Fruit fly (Drosophila melanogaster): ENCODE results near the gene CG18628.

Gene CG18628

dm6 chr3L:10663190-10663763 lies 23.7 kb downstream of the CG18628 start, which contains the start of gene Adi1:
Adi1 (plus strand) TSS chr3L:10663376.
- peak; percentile 22 for TF ChIP-seq EcR (GFP tag; optimal IDR thresholded peaks at IDR 0.05)
- no peak for TF ChIP-seq fd96Ca (GFP tag; IDR thresholded peaks at IDR 0.05)

dm6 chr3L:10664511-10665062 lies 25.0 kb downstream of the CG18628 start, which contains the start of gene simj:
simj (plus strand) TSS chr3L:10664739.
- TF ChIP-seq CG15710 (tag; optimal IDR thresholded peaks at IDR 0.05): peak; percentile 52
- TF ChIP-seq gl (tag; optimal IDR thresholded peaks at IDR 0.05): peak; percentile 41
- TF ChIP-seq CG8159 (tag; optimal IDR thresholded peaks at IDR 0.05): peak; percentile 40
- TF ChIP-seq Pif1B (GFP tag; optimal IDR thresholded peaks at IDR 0.05): peak; percentile 34
- TF ChIP-seq CG17806 (tag; optimal IDR thresholded peaks at IDR 0.05): no peak
- peak; percentile 72 for TF ChIP-seq CG4496 (GFP tag; IDR thresholded peaks at IDR 0.05)
- TF ChIP-seq fd96Ca (GFP tag; IDR thresholded peaks at IDR 0.05): peak; percentile 76
- peak; percentile 52 for TF ChIP-seq Snoo (tag; optimal IDR thresholded peaks at IDR 0.05)
- TF ChIP-seq EcR (GFP tag; optimal IDR thresholded peaks at IDR 0.05): peak; percentile 22
- peak; percentile 35 for TF ChIP-seq CG34367 (tag; optimal IDR thresholded peaks at IDR 0.05)
- peak; percentile 62; the same call in 1 of the 2 replicates for TF ChIP-seq CG12605 (GFP tag; IDR thresholded peaks at IDR 0.05)
- peak; percentile 16 for TF ChIP-seq CG14655 (GFP tag; optimal IDR thresholded peaks at IDR 0.05)
- TF ChIP-seq CG13204 (GFP tag; optimal IDR thresholded peaks at IDR 0.05): peak; percentile 69
- 0 out of 2 replicates have a peak, but pooled peaks have one; percentile 35 for TF ChIP-seq rn (GFP tag; IDR thresholded peaks at IDR 0.05)
- peak; percentile 49 for TF ChIP-seq Pif1A (GFP tag; optimal IDR thresholded peaks at IDR 0.05)
- TF ChIP-seq CG32121 (GFP tag; IDR thresholded peaks at IDR 0.05): peak; percentile 71
- peak; percentile 6 for TF ChIP-seq CG9948 (tag; optimal IDR thresholded peaks at IDR 0.05)
- peak; percentile 34 for TF ChIP-seq CG8301 (tag; optimal IDR thresholded peaks at IDR 0.05)
- TF ChIP-seq D1 (tag; optimal IDR thresholded peaks at IDR 0.05): no peak
- peak; percentile 69 for TF ChIP-seq Ets98B (GFP tag; IDR thresholded peaks at IDR 0.05)
- TF ChIP-seq CG10348 (GFP tag; IDR thresholded peaks at IDR 0.05): no peak

- peak; percentile 99 for TF ChIP-seq CG8301 (tag; optimal IDR thresholded peaks at IDR 0.05)
- TF ChIP-seq Pif1B (GFP tag; optimal IDR thresholded peaks at IDR 0.05): peak; percentile 97
- TF ChIP-seq Snoo (tag; optimal IDR thresholded peaks at IDR 0.05): peak; percentile 98
- peak; percentile 98 for TF ChIP-seq D1 (tag; optimal IDR thresholded peaks at IDR 0.05)
- TF ChIP-seq Pif1A (GFP tag; optimal IDR thresholded peaks at IDR 0.05): peak; percentile 97
- TF ChIP-seq fd96Ca (GFP tag; IDR thresholded peaks at IDR 0.05): peak; percentile 79
- TF ChIP-seq gl (tag; optimal IDR thresholded peaks at IDR 0.05): peak; percentile 97
- TF ChIP-seq CG10348 (GFP tag; IDR thresholded peaks at IDR 0.05): peak; percentile 83; the same call in 1 of the 2 replicates
- TF ChIP-seq CG32121 (GFP tag; IDR thresholded peaks at IDR 0.05): peak; percentile 94
- TF ChIP-seq CG34367 (tag; optimal IDR thresholded peaks at IDR 0.05): peak; percentile 98
- peak; percentile 99 for TF ChIP-seq CG17806 (tag; optimal IDR thresholded peaks at IDR 0.05)
- TF ChIP-seq CG15710 (tag; optimal IDR thresholded peaks at IDR 0.05): peak; percentile 99
- TF ChIP-seq Ets98B (GFP tag; IDR thresholded peaks at IDR 0.05): peak; percentile 91
- TF ChIP-seq CG9948 (tag; optimal IDR thresholded peaks at IDR 0.05): peak; percentile 99
- TF ChIP-seq CG14655 (GFP tag; optimal IDR thresholded peaks at IDR 0.05): peak; percentile 99
- TF ChIP-seq rn (GFP tag; IDR thresholded peaks at IDR 0.05): peak; percentile 93
- TF ChIP-seq CG13204 (GFP tag; optimal IDR thresholded peaks at IDR 0.05): peak; percentile 96
- TF ChIP-seq CG8159 (tag; optimal IDR thresholded peaks at IDR 0.05): peak; percentile 99
- TF ChIP-seq CG12605 (GFP tag; IDR thresholded peaks at IDR 0.05): peak; percentile 94
- peak; percentile 68 for TF ChIP-seq EcR (GFP tag; optimal IDR thresholded peaks at IDR 0.05)
- peak; percentile 94 for TF ChIP-seq CG4496 (GFP tag; IDR thresholded peaks at IDR 0.05)
Observed at dm6 chr3L:10665433-10666150, 26.1 kb downstream of the CG18628 start.

DNA sequence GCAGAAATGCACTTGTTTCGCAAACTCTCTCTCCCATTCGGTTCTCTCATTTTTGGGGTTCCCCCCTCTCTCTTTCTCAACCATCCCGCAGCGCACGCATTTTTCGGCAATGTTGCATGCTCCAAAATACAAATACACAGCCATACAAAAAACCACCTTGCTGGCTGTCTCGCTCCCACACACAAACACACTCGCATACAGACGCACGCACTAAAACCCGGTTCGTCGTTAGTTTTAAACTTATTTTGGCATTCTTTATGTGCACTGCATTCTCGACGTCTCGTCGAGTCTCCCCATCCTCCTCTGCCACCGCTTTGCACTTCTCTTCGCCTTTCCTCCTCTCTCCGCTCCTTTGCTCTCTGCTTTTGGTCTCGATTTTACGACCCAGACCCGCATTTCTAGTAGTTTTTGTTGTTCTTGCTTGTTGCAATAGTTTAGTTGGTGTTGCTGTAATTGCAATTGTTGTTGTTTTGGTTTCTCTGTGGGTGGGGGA lies 27.0 kb downstream of the CG18628 start:
- no peak for TF ChIP-seq rn (GFP tag; IDR thresholded peaks at IDR 0.05)
- TF ChIP-seq CG13204 (GFP tag; optimal IDR thresholded peaks at IDR 0.05): peak; percentile 61
- no peak for TF ChIP-seq CG17806 (tag; optimal IDR thresholded peaks at IDR 0.05)
- no peak for TF ChIP-seq CG8301 (tag; optimal IDR thresholded peaks at IDR 0.05)
- TF ChIP-seq CG4496 (GFP tag; IDR thresholded peaks at IDR 0.05): no peak
- TF ChIP-seq gl (tag; optimal IDR thresholded peaks at IDR 0.05): no peak
- 0 out of 2 replicates have a peak, but pooled peaks have one; percentile 50 for TF ChIP-seq CG32121 (GFP tag; IDR thresholded peaks at IDR 0.05)
- no peak for TF ChIP-seq Pif1A (GFP tag; optimal IDR thresholded peaks at IDR 0.05)
- TF ChIP-seq Ets98B (GFP tag; IDR thresholded peaks at IDR 0.05): no peak
- peak; percentile 2 for TF ChIP-seq EcR (GFP tag; optimal IDR thresholded peaks at IDR 0.05)
- TF ChIP-seq CG14655 (GFP tag; optimal IDR thresholded peaks at IDR 0.05): no peak
- no peak for TF ChIP-seq D1 (tag; optimal IDR thresholded peaks at IDR 0.05)
- no peak for TF ChIP-seq CG8159 (tag; optimal IDR thresholded peaks at IDR 0.05)
- peak; percentile 41; the same call in 2 of the 3 replicates for TF ChIP-seq fd96Ca (GFP tag; IDR thresholded peaks at IDR 0.05)
- 0 out of 2 replicates have a peak, but pooled peaks have one; percentile 7 for TF ChIP-seq CG10348 (GFP tag; IDR thresholded peaks at IDR 0.05)
- no peak for TF ChIP-seq CG9948 (tag; optimal IDR thresholded peaks at IDR 0.05)
- no peak for TF ChIP-seq CG12605 (GFP tag; IDR thresholded peaks at IDR 0.05)
- no peak for TF ChIP-seq Pif1B (GFP tag; optimal IDR thresholded peaks at IDR 0.05)
- no peak for TF ChIP-seq Snoo (tag; optimal IDR thresholded peaks at IDR 0.05)
- no peak for TF ChIP-seq CG34367 (tag; optimal IDR thresholded peaks at IDR 0.05)
- TF ChIP-seq CG15710 (tag; optimal IDR thresholded peaks at IDR 0.05): no peak

DNA sequence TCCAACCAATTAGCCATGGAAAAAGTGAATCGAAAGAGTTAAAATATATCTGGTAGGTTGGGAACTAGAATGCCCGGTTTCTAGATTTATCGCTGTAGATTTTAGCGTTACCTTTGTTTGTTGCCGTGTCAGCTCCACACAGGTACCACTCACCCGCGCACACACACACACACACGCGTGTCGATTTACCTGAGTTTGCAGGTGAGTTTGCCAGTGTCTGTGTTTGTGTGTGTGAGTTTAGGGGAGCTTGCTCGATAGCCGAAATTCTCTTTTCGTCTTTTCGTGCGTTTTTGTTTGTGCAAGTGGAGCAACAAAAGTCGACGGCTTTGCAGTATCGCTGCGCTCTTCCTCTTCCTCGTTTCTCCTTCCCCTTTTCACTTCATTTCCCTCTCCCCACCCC lies 27.8 kb downstream of the CG18628 start:
- no peak for TF ChIP-seq gl (tag; optimal IDR thresholded peaks at IDR 0.05)
- no peak for TF ChIP-seq D1 (tag; optimal IDR thresholded peaks at IDR 0.05)
- no peak for TF ChIP-seq CG9948 (tag; optimal IDR thresholded peaks at IDR 0.05)
- no peak for TF ChIP-seq Ets98B (GFP tag; IDR thresholded peaks at IDR 0.05)
- no peak for TF ChIP-seq CG10348 (GFP tag; IDR thresholded peaks at IDR 0.05)
- no peak for TF ChIP-seq Pif1A (GFP tag; optimal IDR thresholded peaks at IDR 0.05)
- no peak for TF ChIP-seq CG12605 (GFP tag; IDR thresholded peaks at IDR 0.05)
- TF ChIP-seq CG8301 (tag; optimal IDR thresholded peaks at IDR 0.05): no peak
